Worm (Caenorhabditis elegans) whole organism, young adult: Measurements from ENCODE around the gene W08F4.1.

Source experiments
- B0019.2 ChIP-seq: fragments of 200-800 bp; sonication (Bioruptor generic); conservative IDR thresholded peaks from 2 replicates; pipeline ENCODE4 v1.3.6; 2022; ENCODE audit warnings: missing genetic modification reagents, missing genetic modification characterization, missing compliant biosample characterization
- B0336.3 ChIP-seq: fragments of 200-800 bp; sonication (Bioruptor generic); IDR thresholded peaks from 2 replicates; pipeline ENCODE4 v1.3.6; 2022; ENCODE audit warnings: missing genetic modification characterization, missing compliant biosample characterization
- D2030.7 ChIP-seq: fragments of 200-800 bp; sonication (Bioruptor generic); IDR thresholded peaks from 2 replicates; pipeline ENCODE4 v1.3.6; 2022; ENCODE audit warnings: missing genetic modification reagents, missing genetic modification characterization, missing compliant biosample characterization
- F22D6.2 ChIP-seq: sonication (generic microtip); optimal IDR thresholded peaks from 2 replicates; lab custom pipeline; 2016; ENCODE audit warnings: mild to moderate bottlenecking, missing genetic modification characterization, missing compliant biosample characterization
- F23B12.7 ChIP-seq: sonication (generic microtip); optimal IDR thresholded peaks from 2 replicates; lab custom pipeline; 2017; ENCODE audit warnings: missing genetic modification characterization, mild to moderate bottlenecking, missing compliant biosample characterization, antibody characterized with exemption, moderate library complexity; ENCODE audit not compliant: insufficient read depth
- F37B4.10 ChIP-seq: fragments of 200-800 bp; sonication (Bioruptor generic); IDR thresholded peaks from 2 replicates; pipeline ENCODE4 v1.3.6; 2022; ENCODE audit warnings: missing genetic modification characterization, missing compliant biosample characterization
- F39B2.1 ChIP-seq: fragments of 200-800 bp; sonication (Bioruptor generic); IDR thresholded peaks from 2 replicates; pipeline ENCODE4 v1.3.6; 2022; ENCODE audit warnings: missing genetic modification reagents, missing genetic modification characterization, missing compliant biosample characterization
- F49E8.2 ChIP-seq: sonication (generic microtip); optimal IDR thresholded peaks from 3 replicates; lab custom pipeline; 2017; ENCODE audit warnings: missing genetic modification characterization, mild to moderate bottlenecking, missing compliant biosample characterization, antibody characterized with exemption, moderate library complexity; ENCODE audit not compliant: insufficient read depth
- F52B5.7 ChIP-seq: sonication (generic microtip); optimal IDR thresholded peaks from 2 replicates; lab custom pipeline; 2016; ENCODE audit warnings: mild to moderate bottlenecking, missing genetic modification characterization, missing compliant biosample characterization
- F55B11.4 ChIP-seq: sonication (generic microtip); optimal IDR thresholded peaks from 2 replicates; lab custom pipeline; 2016; ENCODE audit warnings: missing compliant biosample characterization, missing genetic modification characterization, borderline replicate concordance; ENCODE audit not compliant: insufficient read depth
- F57C9.4 ChIP-seq: sonication (generic microtip); optimal IDR thresholded peaks from 2 replicates; lab custom pipeline; 2017; ENCODE audit warnings: mild to moderate bottlenecking, missing genetic modification characterization, missing compliant biosample characterization
- Y53F4B.3 ChIP-seq: fragments of 200-800 bp; sonication (Bioruptor generic); IDR thresholded peaks from 2 replicates; pipeline ENCODE4 v1.3.6; 2022; ENCODE audit warnings: missing genetic modification reagents, missing genetic modification characterization, missing compliant biosample characterization
- Y56A3A.18 ChIP-seq: fragments of 200-800 bp; sonication (Bioruptor generic); IDR thresholded peaks from 2 replicates; pipeline ENCODE4 v1.3.6; 2022; ENCODE audit warnings: missing genetic modification reagents, missing genetic modification characterization, missing compliant biosample characterization
- Y79H2A.3 ChIP-seq: fragments of 200-800 bp; sonication (Bioruptor generic); conservative IDR thresholded peaks from 2 replicates; pipeline ENCODE4 v1.3.6; 2022; ENCODE audit warnings: missing genetic modification reagents, missing genetic modification characterization, missing compliant biosample characterization
- Y95B8A.8 ChIP-seq: fragments of 200-800 bp; sonication (Bioruptor generic); IDR thresholded peaks from 2 replicates; pipeline ENCODE4 v1.3.6; 2022; ENCODE audit warnings: missing genetic modification reagents, missing genetic modification characterization, missing compliant biosample characterization
- akir-1 ChIP-seq: fragments of 200-800 bp; sonication (Bioruptor generic); optimal IDR thresholded peaks from 2 replicates; lab custom pipeline; 2018; ENCODE audit warnings: mild to moderate bottlenecking, missing genetic modification characterization, moderate library complexity, missing compliant biosample characterization
- aptf-2 ChIP-seq: fragments of 200-800 bp; sonication (Bioruptor generic); conservative IDR thresholded peaks from 2 replicates; pipeline ENCODE4 v1.3.6; 2022; ENCODE audit warnings: missing genetic modification reagents, missing genetic modification characterization, missing compliant biosample characterization
- cebp-1 ChIP-seq, 2 experiments: fragments of 200-800 bp in 1 of 2; sonication (Bioruptor generic) in 1 of 2; sonication (generic microtip) in 1 of 2; IDR thresholded peaks in 1 of 2; optimal IDR thresholded peaks in 1 of 2; 2 replicates each; pipeline versions ENCODE4 v1.3.6 to Lab custom; 2017 to 2022; ENCODE audit warnings: missing compliant biosample characterization in 2 of 2, missing genetic modification characterization in 2 of 2, mild to moderate bottlenecking in 1 of 2, missing genetic modification reagents in 1 of 2, moderate library complexity in 1 of 2
- ekl-4 ChIP-seq: fragments of 200-800 bp; sonication (Bioruptor generic); IDR thresholded peaks from 2 replicates; pipeline ENCODE4 v1.3.6; 2022; ENCODE audit warnings: missing genetic modification reagents, missing genetic modification characterization, missing compliant biosample characterization
- hsf-1 ChIP-seq: fragments of 200-800 bp; sonication (Bioruptor generic); IDR thresholded peaks from 2 replicates; pipeline ENCODE4 v1.3.6; 2022; ENCODE audit warnings: missing genetic modification reagents, missing genetic modification characterization, missing compliant biosample characterization
- lag-1 ChIP-seq: fragments of 200-800 bp; sonication (Bioruptor generic); IDR thresholded peaks from 2 replicates; pipeline ENCODE4 v1.3.6; 2022; ENCODE audit warnings: missing genetic modification reagents, missing genetic modification characterization, missing compliant biosample characterization
- lin-54 ChIP-seq: fragments of 200-800 bp; sonication (Bioruptor generic); optimal IDR thresholded peaks from 2 replicates; lab custom pipeline; 2018; ENCODE audit warnings: mild to moderate bottlenecking, missing genetic modification characterization, missing compliant biosample characterization
- lsl-1 ChIP-seq: fragments of 200-800 bp; sonication (Bioruptor generic); optimal IDR thresholded peaks from 2 replicates; lab custom pipeline; 2018; ENCODE audit warnings: mild to moderate bottlenecking, missing genetic modification characterization, moderate library complexity, missing compliant biosample characterization
- lsy-27 ChIP-seq: sonication (generic microtip); optimal IDR thresholded peaks from 2 replicates; lab custom pipeline; 2017; ENCODE audit warnings: missing genetic modification characterization, mild to moderate bottlenecking, missing compliant biosample characterization, antibody characterized with exemption, missing genotype, borderline replicate concordance; ENCODE audit not compliant: insufficient read depth
- madf-6 ChIP-seq: fragments of 200-800 bp; sonication (Bioruptor generic); IDR thresholded peaks from 2 replicates; pipeline ENCODE4 v1.3.6; 2022; ENCODE audit warnings: missing genetic modification reagents, missing genetic modification characterization, missing compliant biosample characterization
- mel-28 ChIP-seq: sonication (generic microtip); optimal IDR thresholded peaks from 2 replicates; lab custom pipeline; 2016; ENCODE audit warnings: borderline replicate concordance, mild to moderate bottlenecking, missing genetic modification characterization, missing compliant biosample characterization
- mes-4 ChIP-seq: sonication (generic microtip); optimal IDR thresholded peaks from 2 replicates; lab custom pipeline; 2016; ENCODE audit warnings: missing genotype, missing genetic modification characterization, missing compliant biosample characterization
- mxl-1 ChIP-seq: sonication (generic microtip); optimal IDR thresholded peaks from 2 replicates; lab custom pipeline; 2016; ENCODE audit warnings: missing genetic modification characterization, missing compliant biosample characterization
- nhr-90 ChIP-seq: sonication (generic microtip); optimal IDR thresholded peaks from 2 replicates; lab custom pipeline; 2016; ENCODE audit warnings: missing genotype, mild to moderate bottlenecking, missing genetic modification characterization, missing compliant biosample characterization
- rcor-1 ChIP-seq: fragments of 200-800 bp; sonication (Bioruptor generic); IDR thresholded peaks from 2 replicates; pipeline ENCODE4 v1.3.6; 2022; ENCODE audit warnings: missing genetic modification reagents, missing genetic modification characterization, missing compliant biosample characterization
- snpc-1.1 ChIP-seq: sonication (generic microtip); optimal IDR thresholded peaks from 2 replicates; lab custom pipeline; 2017; ENCODE audit warnings: missing genetic modification characterization, mild to moderate bottlenecking, missing compliant biosample characterization, antibody characterized with exemption, moderate library complexity, missing genotype, missing genetic modification reagents; ENCODE audit not compliant: insufficient read depth
- snpc-3.4 ChIP-seq: sonication (generic microtip); optimal IDR thresholded peaks from 2 replicates; lab custom pipeline; 2017; ENCODE audit warnings: missing genetic modification characterization, mild to moderate bottlenecking, missing compliant biosample characterization, antibody characterized with exemption, moderate library complexity, missing genotype, missing genetic modification reagents
- somi-1 ChIP-seq: fragments of 200-800 bp; sonication (Bioruptor generic); optimal IDR thresholded peaks from 2 replicates; lab custom pipeline; 2018; ENCODE audit warnings: mild to moderate bottlenecking, missing genetic modification characterization, missing compliant biosample characterization
- sptf-2 ChIP-seq: fragments of 200-800 bp; sonication (Bioruptor generic); optimal IDR thresholded peaks from 2 replicates; lab custom pipeline; 2018; ENCODE audit warnings: mild to moderate bottlenecking, missing genetic modification characterization, missing compliant biosample characterization
- tbp1 ChIP-seq: fragments of 200-800 bp; sonication (Bioruptor generic); optimal IDR thresholded peaks from 2 replicates; lab custom pipeline; 2018; ENCODE audit warnings: mild to moderate bottlenecking, missing genetic modification characterization, missing compliant biosample characterization
- tlf-1 ChIP-seq: fragments of 200-800 bp; sonication (Bioruptor generic); optimal IDR thresholded peaks from 2 replicates; lab custom pipeline; 2018; ENCODE audit warnings: mild to moderate bottlenecking, missing genetic modification characterization, missing compliant biosample characterization
- zim-3 ChIP-seq: sonication (generic microtip); optimal IDR thresholded peaks from 2 replicates; lab custom pipeline; 2017; ENCODE audit warnings: mild to moderate bottlenecking, missing genetic modification characterization, moderate library complexity, missing compliant biosample characterization
- ztf-22 ChIP-seq: fragments of 200-800 bp; sonication (Bioruptor generic); optimal IDR thresholded peaks from 2 replicates; lab custom pipeline; 2018; ENCODE audit warnings: mild to moderate bottlenecking, missing genetic modification characterization, moderate library complexity, missing compliant biosample characterization
- ztf-25 ChIP-seq: fragments of 200-800 bp; sonication (Bioruptor generic); IDR thresholded peaks from 2 replicates; pipeline ENCODE4 v1.3.6; 2022; ENCODE audit warnings: missing genetic modification reagents, missing genetic modification characterization, missing compliant biosample characterization
- ztf-3 ChIP-seq: fragments of 200-800 bp; sonication (Bioruptor generic); optimal IDR thresholded peaks from 2 replicates; lab custom pipeline; 2018; ENCODE audit warnings: mild to moderate bottlenecking, missing genetic modification characterization, missing compliant biosample characterization

W08F4.1 gene

DNA sequence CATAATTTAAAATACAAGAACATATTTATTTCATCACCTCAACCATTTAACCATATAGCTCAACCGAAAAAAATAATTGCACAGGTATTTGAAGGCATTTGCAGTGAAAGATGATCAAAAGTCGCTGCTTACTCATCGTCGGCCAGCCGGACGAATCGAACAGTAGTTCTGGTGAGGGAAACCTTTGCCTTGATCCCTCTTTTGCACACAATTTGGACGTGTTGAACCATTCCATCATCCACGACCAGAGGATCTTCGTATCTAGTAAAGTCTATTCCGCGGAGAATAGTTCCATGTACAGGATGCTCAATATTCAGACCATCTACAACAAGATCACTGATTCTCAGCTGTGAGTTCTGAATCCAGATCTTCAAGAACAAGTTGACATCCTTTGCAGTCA, 11.3 kb upstream of the W08F4.1 start (continued):
- TF ChIP-seq mel-28 (tag; lab: Kevin White, UChicago) = no peak
- peak; percentile 30 for TF ChIP-seq lin-54 (GFP tag; lab: Kevin White, UChicago)
- peak; percentile 63 for TF ChIP-seq B0336.3 (GFP tag; lab: Robert Waterston, UW)
- TF ChIP-seq somi-1 = no peak
- TF ChIP-seq cebp-1 (GFP tag; IDR thresholded peaks at IDR 0.05; lab: Robert Waterston, UW) = no peak
- TF ChIP-seq cebp-1 (tag; optimal IDR thresholded peaks at IDR 0.05; lab: Kevin White, UChicago) = no peak
- TF ChIP-seq Y56A3A.18 = 0 out of 2 replicates have a peak, but pooled peaks have one; percentile 25
- no peak for TF ChIP-seq zim-3
- TF ChIP-seq tbp1 = peak; percentile 13
- 0 out of 2 replicates have a peak, but pooled peaks have one; percentile 57 for TF ChIP-seq F39B2.1 (GFP tag; lab: Robert Waterston, UW)
- no peak for TF ChIP-seq sptf-2 (GFP tag; lab: Kevin White, UChicago)
- no peak for TF ChIP-seq akir-1 (GFP tag; lab: Kevin White, UChicago)
- no peak; the same call in 1 of the 2 replicates for TF ChIP-seq rcor-1 (GFP tag; lab: Robert Waterston, UW)
- TF ChIP-seq B0019.2 = no peak
- TF ChIP-seq madf-6 (GFP tag; lab: Robert Waterston, UW) = peak; percentile 63
- TF ChIP-seq mes-4 = no peak
- TF ChIP-seq F22D6.2 (tag; lab: Kevin White, UChicago) = no peak
- no peak for TF ChIP-seq lag-1 (GFP tag; lab: Robert Waterston, UW)
- peak; percentile 32; the same call in 1 of the 2 replicates for TF ChIP-seq D2030.7 (GFP tag; lab: Robert Waterston, UW)
- no peak for TF ChIP-seq F23B12.7 (tag; lab: Kevin White, UChicago)
- 0 out of 2 replicates have a peak, but pooled peaks have one; percentile 8 for TF ChIP-seq ztf-25 (GFP tag; lab: Robert Waterston, UW)
- TF ChIP-seq ztf-3 (GFP tag; lab: Kevin White, UChicago) = no peak
- TF ChIP-seq ekl-4 (GFP tag; lab: Robert Waterston, UW) = peak; percentile 66
- TF ChIP-seq tlf-1 = peak; percentile 42
- no peak for TF ChIP-seq F37B4.10 (GFP tag; lab: Robert Waterston, UW)
- TF ChIP-seq mxl-1 (tag; lab: Kevin White, UChicago) = no peak
- TF ChIP-seq F49E8.2 (tag; lab: Kevin White, UChicago) = peak; percentile 34
- TF ChIP-seq lsy-27 (tag; lab: Kevin White, UChicago) = no peak
- TF ChIP-seq lsl-1 = peak; percentile 1
- TF ChIP-seq ztf-22 (GFP tag; lab: Kevin White, UChicago) = no peak
- no peak for TF ChIP-seq nhr-90 (tag; lab: Kevin White, UChicago)
- no peak for TF ChIP-seq F55B11.4 (tag; lab: Kevin White, UChicago)
- TF ChIP-seq hsf-1 (GFP tag; lab: Robert Waterston, UW) = peak; percentile 45; the same call in 1 of the 2 replicates
- no peak for TF ChIP-seq aptf-2 (GFP tag; lab: Robert Waterston, UW)
- peak; percentile 59 for TF ChIP-seq F52B5.7 (tag; lab: Kevin White, UChicago)
- TF ChIP-seq Y53F4B.3 (GFP tag; lab: Robert Waterston, UW) = no peak
- no peak for TF ChIP-seq Y95B8A.8 (GFP tag; lab: Robert Waterston, UW)
- TF ChIP-seq F57C9.4 (tag; lab: Kevin White, UChicago) = no peak
- 0 out of 2 replicates have a peak, but pooled peaks have one; percentile 7 for TF ChIP-seq Y79H2A.3 (GFP tag; lab: Robert Waterston, UW)
- TF ChIP-seq snpc-1.1 (tag; lab: Kevin White, UChicago) = no peak
- TF ChIP-seq snpc-3.4 (tag; lab: Kevin White, UChicago) = peak; percentile 25
